Worm (Caenorhabditis elegans) whole organism, L4/young adult: ENCODE measurements around the gene ZC412.10.

Experiments used
- W03F9.2 ChIP-seq: fragments of 150-350 bp; optimal IDR thresholded peaks from 2 replicates; lab custom pipeline; 2014; ENCODE audit warnings: missing biosample characterization, missing genetic modification characterization
- dao-5 ChIP-seq: sonication (generic microtip); optimal IDR thresholded peaks from 2 replicates; lab custom pipeline; 2016; ENCODE audit warnings: missing genotype, missing genetic modification characterization, moderate library complexity, missing compliant biosample characterization
- him-1 ChIP-seq: sonication (generic microtip); optimal IDR thresholded peaks from 2 replicates; lab custom pipeline; 2016; ENCODE audit warnings: missing genotype, missing genetic modification reagents, missing genetic modification characterization, missing compliant biosample characterization

DNA sequence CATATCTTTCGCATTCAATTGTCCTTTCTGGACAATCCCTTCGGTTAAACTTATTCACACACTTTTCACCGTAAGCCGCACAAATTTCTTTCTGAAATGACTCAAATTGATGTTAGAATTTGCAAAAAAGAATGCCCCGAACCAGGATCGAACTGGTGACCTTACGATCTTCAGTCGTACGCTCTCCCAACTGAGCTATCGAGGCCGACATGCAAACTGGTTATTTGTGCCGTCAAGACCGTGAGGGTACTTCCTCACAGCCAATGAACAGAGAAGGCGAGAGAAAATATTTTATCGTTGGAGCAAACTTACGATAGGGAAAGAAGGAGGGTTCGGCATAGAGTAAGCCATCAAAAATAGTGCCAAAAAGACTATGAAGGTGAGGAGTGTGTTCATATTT, 367 bp downstream of the ZC412.10 start:
- TF ChIP-seq W03F9.2 (tag; lab: Kevin White, UChicago) (no peak), him-1 (tag; lab: Kevin White, UChicago) (no peak), dao-5 (no peak)
